Worm (Caenorhabditis elegans) whole organism, early embryonic: ENCODE results near the gene W03F9.2.

Source experiments
- B0310.2 ChIP-seq: sonication (generic microtip); optimal IDR thresholded peaks from 2 replicates; lab custom pipeline; 2016; ENCODE audit warnings: mild to moderate bottlenecking, missing genetic modification characterization, missing compliant biosample characterization
- F13C5.2 ChIP-seq: sonication (generic microtip); optimal IDR thresholded peaks from 2 replicates; lab custom pipeline; 2017; ENCODE audit warnings: mild to moderate bottlenecking, missing genetic modification characterization, inconsistent platforms, missing compliant biosample characterization
- aly-1 ChIP-seq: sonication (generic microtip); optimal IDR thresholded peaks from 2 replicates; lab custom pipeline; 2016; ENCODE audit warnings: missing genetic modification characterization, missing compliant biosample characterization
- ama-1 ChIP-seq: fragments of 150-350 bp; optimal IDR thresholded peaks from 2 replicates; lab custom pipeline; 2014
- ceh-13 ChIP-seq: fragments of 200-800 bp; sonication (Bioruptor generic); optimal IDR thresholded peaks from 2 replicates; lab custom pipeline; 2018; ENCODE audit warnings: mild to moderate bottlenecking, missing genetic modification characterization, missing compliant biosample characterization
- ceh-36 ChIP-seq: sonication (generic microtip); optimal IDR thresholded peaks from 2 replicates; lab custom pipeline; 2016; ENCODE audit warnings: missing genetic modification characterization, inconsistent platforms, missing compliant biosample characterization
- ets-7 ChIP-seq: sonication (generic microtip); optimal IDR thresholded peaks from 2 replicates; lab custom pipeline; 2016; ENCODE audit warnings: missing genotype, missing genetic modification characterization, missing compliant biosample characterization
- flt-1 ChIP-seq: fragments of 200-800 bp; sonication (Bioruptor generic); IDR thresholded peaks from 2 replicates; pipeline ENCODE4 v1.3.6; 2022; ENCODE audit warnings: missing genetic modification characterization, missing compliant biosample characterization
- hmbx-1 ChIP-seq: sonication (generic microtip); optimal IDR thresholded peaks from 2 replicates; lab custom pipeline; 2016; ENCODE audit warnings: mild to moderate bottlenecking, missing genetic modification characterization, missing compliant biosample characterization
- hmg-4 ChIP-seq: fragments of 200-800 bp; sonication (Bioruptor generic); optimal IDR thresholded peaks from 2 replicates; lab custom pipeline; 2018; ENCODE audit warnings: mild to moderate bottlenecking, missing genetic modification characterization, missing compliant biosample characterization
- hnd-1 ChIP-seq: sonication (generic microtip); optimal IDR thresholded peaks from 2 replicates; lab custom pipeline; 2016; ENCODE audit warnings: missing genetic modification characterization, missing compliant biosample characterization
- pes-1 ChIP-seq: fragments of 200-800 bp; sonication (Bioruptor generic); IDR thresholded peaks from 2 replicates; pipeline ENCODE4 v1.3.6; 2022; ENCODE audit warnings: missing genetic modification reagents, missing genetic modification characterization, missing compliant biosample characterization
- scrt-1 ChIP-seq: fragments of 200-800 bp; sonication (Bioruptor generic); IDR thresholded peaks from 2 replicates; pipeline ENCODE4 v1.3.6; 2022; ENCODE audit warnings: missing genetic modification characterization, missing compliant biosample characterization
- sea-1 ChIP-seq: fragments of 200-800 bp; sonication (Bioruptor generic); conservative IDR thresholded peaks from 2 replicates; pipeline ENCODE4 v1.3.6; 2022; ENCODE audit warnings: missing genetic modification characterization, missing compliant biosample characterization
- tbx-11 ChIP-seq: fragments of 200-800 bp; sonication (Bioruptor generic); IDR thresholded peaks from 2 replicates; pipeline ENCODE4 v1.3.6; 2022; ENCODE audit warnings: missing genetic modification characterization, missing compliant biosample characterization
- tbx-37 ChIP-seq: fragments of 200-800 bp; sonication (Bioruptor generic); conservative IDR thresholded peaks from 2 replicates; pipeline ENCODE4 v1.3.6; 2022; ENCODE audit warnings: missing genetic modification reagents, missing genetic modification characterization, missing compliant biosample characterization
- tra-4 ChIP-seq: sonication (generic microtip); optimal IDR thresholded peaks from 2 replicates; lab custom pipeline; 2017; ENCODE audit warnings: missing genetic modification characterization, missing compliant biosample characterization

Gene W03F9.2

ce11 chrV:145694-146093 is 17.9 kb upstream of the W03F9.2 start:
- TF ChIP-seq tbx-11 (GFP tag; lab: Robert Waterston, UW) (no peak), hnd-1 (tag; lab: Kevin White, UChicago) (no peak), ets-7 (tag; lab: Kevin White, UChicago) (no peak), tra-4 (no peak), tbx-37 (no peak)

ce11 chrV:144794-145193 is 17.0 kb upstream of the W03F9.2 start, which contains the start of gene srh-82:
srh-82 (plus strand) TSS chrV:145094.
- no peak for TF ChIP-seq ceh-36 (tag; lab: Kevin White, UChicago)
- TF ChIP-seq tra-4 = no peak
- no peak for TF ChIP-seq hnd-1 (tag; lab: Kevin White, UChicago)
- TF ChIP-seq hmg-4 (GFP tag; lab: Kevin White, UChicago) = no peak
- no peak for TF ChIP-seq ets-7 (tag; lab: Kevin White, UChicago)
- no peak for TF ChIP-seq pes-1 (GFP tag; lab: Robert Waterston, UW)
- no peak for TF ChIP-seq B0310.2 (tag; lab: Kevin White, UChicago)
- TF ChIP-seq scrt-1 (GFP tag; lab: Robert Waterston, UW) = no peak
- no peak for TF ChIP-seq F13C5.2 (tag; lab: Kevin White, UChicago)
- no peak for TF ChIP-seq tbx-37
- TF ChIP-seq flt-1 = no peak
- TF ChIP-seq ama-1 (lab: Kevin White, UChicago) = no peak
- TF ChIP-seq ceh-13 (GFP tag; lab: Kevin White, UChicago) = no peak
- no peak for TF ChIP-seq aly-1 (tag; lab: Kevin White, UChicago)
- no peak for TF ChIP-seq sea-1 (GFP tag; lab: Robert Waterston, UW)
- TF ChIP-seq tbx-11 (GFP tag; lab: Robert Waterston, UW) = no peak
- no peak for TF ChIP-seq hmbx-1 (tag; lab: Kevin White, UChicago)

- no peak for TF ChIP-seq hmbx-1 (tag; lab: Kevin White, UChicago)
- no peak for TF ChIP-seq hmg-4 (GFP tag; lab: Kevin White, UChicago)
- TF ChIP-seq ceh-13 (GFP tag; lab: Kevin White, UChicago) = no peak
- no peak for TF ChIP-seq ama-1 (lab: Kevin White, UChicago)
- TF ChIP-seq ceh-36 (tag; lab: Kevin White, UChicago) = no peak
- TF ChIP-seq aly-1 (tag; lab: Kevin White, UChicago) = no peak
- no peak for TF ChIP-seq scrt-1 (GFP tag; lab: Robert Waterston, UW)
- no peak for TF ChIP-seq ets-7 (tag; lab: Kevin White, UChicago)
- TF ChIP-seq tbx-11 (GFP tag; lab: Robert Waterston, UW) = no peak
- TF ChIP-seq F13C5.2 (tag; lab: Kevin White, UChicago) = no peak
Observed at ce11 chrV:141257-141656, 13.4 kb upstream of the W03F9.2 start, which contains the start of gene W03F9.11. W03F9.11 (minus strand) TSS chrV:141357.

- TF ChIP-seq pes-1 (GFP tag; lab: Robert Waterston, UW) (no peak), flt-1 (no peak), scrt-1 (GFP tag; lab: Robert Waterston, UW) (no peak), ets-7 (tag; lab: Kevin White, UChicago) (no peak), ceh-13 (GFP tag; lab: Kevin White, UChicago) (no peak), tbx-11 (GFP tag; lab: Robert Waterston, UW) (no peak), ceh-36 (tag; lab: Kevin White, UChicago) (no peak), ama-1 (lab: Kevin White, UChicago) (no peak), B0310.2 (tag; lab: Kevin White, UChicago) (no peak)
Observed at ce11 chrV:138592-138991, 10.8 kb upstream of the W03F9.2 start, which contains the start of gene W03F9.9. W03F9.9 (plus strand) TSS chrV:138892.

- TF ChIP-seq ama-1 (lab: Kevin White, UChicago) = no peak
- TF ChIP-seq ceh-13 (GFP tag; lab: Kevin White, UChicago) = no peak
- TF ChIP-seq sea-1 (GFP tag; lab: Robert Waterston, UW) = no peak
- TF ChIP-seq aly-1 (tag; lab: Kevin White, UChicago) = no peak
- no peak for TF ChIP-seq F13C5.2 (tag; lab: Kevin White, UChicago)
- no peak for TF ChIP-seq tra-4
- TF ChIP-seq ets-7 (tag; lab: Kevin White, UChicago) = no peak
- TF ChIP-seq hnd-1 (tag; lab: Kevin White, UChicago) = no peak
Observed at ce11 chrV:137667-138066, 9.8 kb upstream of the W03F9.2 start.

- TF ChIP-seq F13C5.2 (tag; lab: Kevin White, UChicago) (no peak), sea-1 (GFP tag; lab: Robert Waterston, UW) (no peak), tbx-11 (GFP tag; lab: Robert Waterston, UW) (no peak), flt-1 (no peak), ama-1 (lab: Kevin White, UChicago) (no peak), pes-1 (GFP tag; lab: Robert Waterston, UW) (no peak), tbx-37 (no peak), hmbx-1 (tag; lab: Kevin White, UChicago) (no peak), ceh-13 (GFP tag; lab: Kevin White, UChicago) (no peak), hmg-4 (GFP tag; lab: Kevin White, UChicago) (no peak)
Observed at ce11 chrV:130186-130585, 2.4 kb upstream of the W03F9.2 start.

- TF ChIP-seq hmg-4 (GFP tag; lab: Kevin White, UChicago) (no peak), pes-1 (GFP tag; lab: Robert Waterston, UW) (0 out of 2 replicates have a peak, but pooled peaks have one; percentile 14), ceh-13 (GFP tag; lab: Kevin White, UChicago) (no peak), ama-1 (lab: Kevin White, UChicago) (no peak), F13C5.2 (tag; lab: Kevin White, UChicago) (peak; percentile 29), ceh-36 (tag; lab: Kevin White, UChicago) (no peak), sea-1 (GFP tag; lab: Robert Waterston, UW) (no peak), hnd-1 (tag; lab: Kevin White, UChicago) (no peak), tbx-37 (no peak), hmbx-1 (tag; lab: Kevin White, UChicago) (peak; percentile 28), tra-4 (no peak), flt-1 (no peak), ets-7 (tag; lab: Kevin White, UChicago) (no peak)
Observed at ce11 chrV:126610-127009, 1.2 kb downstream of the W03F9.2 start, which contains the start of gene W03F9.1. W03F9.1 (minus strand) TSS chrV:126718.
